Worm (Caenorhabditis elegans) whole organism, late embryonic: Measurements from ENCODE around the gene C55B6.7.
A peak's percentile ranks its signal among the peaks of the same experiment; 100 is the strongest.

ENCODE experiments used
- C08G9.2 ChIP-seq: sonication (generic microtip); optimal IDR thresholded peaks from 2 replicates; lab custom pipeline; 2016; ENCODE audit warnings: mild to moderate bottlenecking, missing genetic modification characterization, moderate library complexity, missing compliant biosample characterization
- F13H6.1 ChIP-seq: sonication (generic microtip); optimal IDR thresholded peaks from 2 replicates; lab custom pipeline; 2016; ENCODE audit warnings: missing genetic modification characterization, missing compliant biosample characterization
- K02D7.2 ChIP-seq: sonication (generic microtip); optimal IDR thresholded peaks from 2 replicates; lab custom pipeline; 2017; ENCODE audit warnings: mild to moderate bottlenecking, missing genetic modification characterization, missing compliant biosample characterization
- K09A11.1 ChIP-seq: sonication (generic microtip); optimal IDR thresholded peaks from 2 replicates; lab custom pipeline; 2017; ENCODE audit warnings: antibody characterized with exemption, mild to moderate bottlenecking, missing genetic modification characterization, missing compliant biosample characterization; ENCODE audit not compliant: insufficient read depth
- T23F11.4 ChIP-seq: fragments of 200-800 bp; sonication (Bioruptor generic); optimal IDR thresholded peaks from 2 replicates; lab custom pipeline; 2018; ENCODE audit warnings: mild to moderate bottlenecking, missing genetic modification characterization, missing compliant biosample characterization
- Y22D7AL.16 ChIP-seq: sonication (generic microtip); optimal IDR thresholded peaks from 2 replicates; lab custom pipeline; 2016; ENCODE audit warnings: missing genetic modification characterization, missing compliant biosample characterization
- ahr-1 ChIP-seq: sonication (generic microtip); optimal IDR thresholded peaks from 2 replicates; lab custom pipeline; 2016; ENCODE audit warnings: missing genetic modification characterization, missing compliant biosample characterization
- ama-1 ChIP-seq: fragments of 150-350 bp; optimal IDR thresholded peaks from 2 replicates; lab custom pipeline; 2014
- ceh-14 ChIP-seq: sonication (generic microtip); optimal IDR thresholded peaks from 2 replicates; lab custom pipeline; 2016; ENCODE audit warnings: missing genotype, missing genetic modification characterization, missing compliant biosample characterization
- ceh-18 ChIP-seq: sonication (generic microtip); optimal IDR thresholded peaks from 2 replicates; lab custom pipeline; 2016; ENCODE audit warnings: missing genetic modification characterization, missing compliant biosample characterization
- ceh-22 ChIP-seq: sonication (generic microtip); optimal IDR thresholded peaks from 2 replicates; lab custom pipeline; 2017; ENCODE audit warnings: missing biosample characterization, missing genetic modification characterization
- ceh-30 ChIP-seq: fragments of 150-350 bp; optimal IDR thresholded peaks from 2 replicates; lab custom pipeline; 2014; ENCODE audit warnings: missing biosample characterization, missing genetic modification characterization
- ceh-31 ChIP-seq: sonication (generic microtip); optimal IDR thresholded peaks from 2 replicates; lab custom pipeline; 2016; ENCODE audit warnings: missing genetic modification characterization, missing compliant biosample characterization
- ceh-48 ChIP-seq: sonication (generic microtip); optimal IDR thresholded peaks from 2 replicates; lab custom pipeline; 2016; ENCODE audit warnings: missing genetic modification characterization, inconsistent platforms, missing compliant biosample characterization
- ceh-9 ChIP-seq: sonication (generic microtip); optimal IDR thresholded peaks from 2 replicates; lab custom pipeline; 2016; ENCODE audit warnings: mild to moderate bottlenecking, missing genetic modification characterization, inconsistent platforms, missing compliant biosample characterization
- che-1 ChIP-seq: sonication (generic microtip); optimal IDR thresholded peaks from 2 replicates; lab custom pipeline; 2016; ENCODE audit warnings: mild to moderate bottlenecking, missing genetic modification characterization, missing compliant biosample characterization
- dmd-4 ChIP-seq: sonication (generic microtip); optimal IDR thresholded peaks from 2 replicates; lab custom pipeline; 2016; ENCODE audit warnings: borderline replicate concordance, missing genetic modification characterization, missing compliant biosample characterization
- dve-1 ChIP-seq: sonication (generic microtip); optimal IDR thresholded peaks from 2 replicates; lab custom pipeline; 2017; ENCODE audit warnings: antibody characterized with exemption, mild to moderate bottlenecking, missing genetic modification characterization, missing compliant biosample characterization
- fax-1 ChIP-seq: sonication (generic microtip); optimal IDR thresholded peaks from 2 replicates; lab custom pipeline; 2016; ENCODE audit warnings: missing genotype, missing genetic modification characterization, missing compliant biosample characterization
- fkh-10 ChIP-seq: fragments of 150-350 bp; optimal IDR thresholded peaks from 2 replicates; lab custom pipeline; 2014; ENCODE audit warnings: missing biosample characterization, missing genetic modification reagents, missing genetic modification characterization
- fkh-6 ChIP-seq: sonication (generic microtip); optimal IDR thresholded peaks from 2 replicates; lab custom pipeline; 2016; ENCODE audit warnings: missing genetic modification characterization, missing compliant biosample characterization
- hlh-6 ChIP-seq: sonication (generic microtip); optimal IDR thresholded peaks from 2 replicates; lab custom pipeline; 2016; ENCODE audit warnings: missing genotype, missing genetic modification characterization, missing compliant biosample characterization
- lim-6 ChIP-seq: sonication (generic microtip); optimal IDR thresholded peaks from 2 replicates; lab custom pipeline; 2016; ENCODE audit warnings: missing genetic modification characterization, missing compliant biosample characterization
- lin-11 ChIP-seq: fragments of 200-800 bp; sonication (Bioruptor generic); optimal IDR thresholded peaks from 2 replicates; lab custom pipeline; 2018; ENCODE audit warnings: mild to moderate bottlenecking, missing genetic modification characterization, missing compliant biosample characterization
- mec-3 ChIP-seq: sonication (generic microtip); optimal IDR thresholded peaks from 2 replicates; lab custom pipeline; 2016; ENCODE audit warnings: borderline replicate concordance, missing genetic modification characterization, missing compliant biosample characterization
- nfya-1 ChIP-seq: sonication (generic microtip); optimal IDR thresholded peaks from 2 replicates; lab custom pipeline; 2017; ENCODE audit warnings: missing genetic modification characterization, mild to moderate bottlenecking, missing compliant biosample characterization, antibody characterized with exemption, moderate library complexity
- nhr-232 ChIP-seq: sonication (generic microtip); optimal IDR thresholded peaks from 2 replicates; lab custom pipeline; 2016; ENCODE audit warnings: missing genetic modification characterization, missing compliant biosample characterization
- npax-4 ChIP-seq: sonication (generic microtip); optimal IDR thresholded peaks from 2 replicates; lab custom pipeline; 2016; ENCODE audit warnings: missing genetic modification characterization, missing compliant biosample characterization
- odd-2 ChIP-seq: sonication (generic microtip); optimal IDR thresholded peaks from 2 replicates; lab custom pipeline; 2017; ENCODE audit warnings: antibody characterized with exemption, mild to moderate bottlenecking, missing genetic modification characterization, missing compliant biosample characterization
- pat-9 ChIP-seq: fragments of 200-800 bp; sonication (Bioruptor generic); optimal IDR thresholded peaks from 2 replicates; lab custom pipeline; 2018; ENCODE audit warnings: mild to moderate bottlenecking, missing genetic modification characterization, moderate library complexity, missing compliant biosample characterization
- ref-2 ChIP-seq: sonication (generic microtip); optimal IDR thresholded peaks from 2 replicates; lab custom pipeline; 2016; ENCODE audit warnings: missing genetic modification characterization, missing compliant biosample characterization
- sox-4 ChIP-seq: sonication (generic microtip); optimal IDR thresholded peaks from 2 replicates; lab custom pipeline; 2017; ENCODE audit warnings: mild to moderate bottlenecking, missing genetic modification characterization, inconsistent platforms, missing compliant biosample characterization
- syd-9 ChIP-seq: sonication (generic microtip); optimal IDR thresholded peaks from 2 replicates; lab custom pipeline; 2016; ENCODE audit warnings: mild to moderate bottlenecking, missing genetic modification characterization, moderate library complexity, missing compliant biosample characterization
- tbx-2 ChIP-seq: sonication (generic microtip); optimal IDR thresholded peaks from 2 replicates; lab custom pipeline; 2016; ENCODE audit warnings: missing genetic modification characterization, missing compliant biosample characterization
- unc-3 ChIP-seq, 2 experiments: fragments of 200-800 bp in 1 of 2; sonication (Bioruptor generic) in 1 of 2; sonication (generic microtip) in 1 of 2; conservative IDR thresholded peaks in 1 of 2; optimal IDR thresholded peaks in 1 of 2; 2 replicates each; pipeline versions ENCODE4 v1.3.6 to Lab custom; 2016 to 2022; ENCODE audit warnings: missing compliant biosample characterization in 2 of 2, missing genetic modification characterization in 2 of 2, missing genetic modification reagents in 1 of 2
- unc-42 ChIP-seq: sonication (generic microtip); optimal IDR thresholded peaks from 2 replicates; lab custom pipeline; 2016; ENCODE audit warnings: missing genotype, missing genetic modification characterization, missing compliant biosample characterization
- unc-55 ChIP-seq: sonication (generic microtip); optimal IDR thresholded peaks from 2 replicates; lab custom pipeline; 2017; ENCODE audit warnings: missing biosample characterization, missing genetic modification reagents, missing genetic modification characterization
- unc-86 ChIP-seq: sonication (generic microtip); optimal IDR thresholded peaks from 2 replicates; lab custom pipeline; 2016; ENCODE audit warnings: missing genetic modification characterization, missing compliant biosample characterization

C55B6.7 gene

ce11 chrX:7158736-7159135 lies 33.0 kb downstream of the C55B6.7 start, which contains the start of gene pgp-10:
Gene pgp-10 (plus strand): TSS chrX:7159036.
- TF ChIP-seq npax-4 (tag; lab: Kevin White, UChicago) (no peak), ref-2 (tag; lab: Kevin White, UChicago) (no peak), Y22D7AL.16 (tag; lab: Kevin White, UChicago) (no peak), nfya-1 (tag; lab: Kevin White, UChicago) (no peak), hlh-6 (tag; lab: Kevin White, UChicago) (no peak), K09A11.1 (tag; lab: Kevin White, UChicago) (no peak), ceh-48 (no peak), K02D7.2 (tag; lab: Kevin White, UChicago) (no peak), fax-1 (tag; lab: Kevin White, UChicago) (no peak)

ce11 chrX:7157483-7157882 lies 34.3 kb downstream of the C55B6.7 start:
- TF ChIP-seq F13H6.1 (no peak), nhr-232 (tag; lab: Kevin White, UChicago) (no peak), unc-42 (tag; lab: Kevin White, UChicago) (no peak), ceh-9 (tag; lab: Kevin White, UChicago) (no peak), dve-1 (tag; lab: Kevin White, UChicago) (no peak), lin-11 (no peak), hlh-6 (tag; lab: Kevin White, UChicago) (no peak), nfya-1 (tag; lab: Kevin White, UChicago) (no peak), K02D7.2 (tag; lab: Kevin White, UChicago) (no peak), ceh-14 (tag; lab: Kevin White, UChicago) (no peak), fkh-6 (tag; lab: Kevin White, UChicago) (no peak), ama-1 (lab: Kevin White, UChicago) (no peak)
- TF ChIP-seq, all 69 proteins: peak for 0

- TF ChIP-seq che-1 (no peak), F13H6.1 (no peak), lim-6 (tag; lab: Kevin White, UChicago) (no peak), unc-42 (tag; lab: Kevin White, UChicago) (no peak), T23F11.4 (GFP tag; lab: Kevin White, UChicago) (no peak), dve-1 (tag; lab: Kevin White, UChicago) (no peak)
- TF ChIP-seq, all 69 proteins: peak for 0
Observed at ce11 chrX:7155879-7156278, 35.9 kb downstream of the C55B6.7 start, which contains the start of gene C54D1.7. Gene C54D1.7 (minus strand): TSS chrX:7156035.

ce11 chrX:7153460-7153859 lies 38.3 kb downstream of the C55B6.7 start:
- TF ChIP-seq dmd-4 (tag; lab: Kevin White, UChicago) (no peak), lim-6 (tag; lab: Kevin White, UChicago) (no peak), ceh-30 (tag; lab: Kevin White, UChicago) (no peak), unc-86 (tag; lab: Kevin White, UChicago) (no peak), C08G9.2 (no peak), syd-9 (tag; lab: Kevin White, UChicago) (no peak), ceh-22 (no peak), mec-3 (tag; lab: Kevin White, UChicago) (no peak), unc-3 (GFP tag; conservative IDR thresholded peaks at IDR 0.05; lab: Robert Waterston, UW) (no peak), unc-3 (tag; optimal IDR thresholded peaks at IDR 0.05; lab: Kevin White, UChicago) (no peak), odd-2 (no peak), sox-4 (tag; lab: Kevin White, UChicago) (peak; percentile 13), ceh-31 (tag; lab: Kevin White, UChicago) (no peak), fkh-10 (no peak), ceh-18 (tag; lab: Kevin White, UChicago) (no peak), ahr-1 (tag; lab: Kevin White, UChicago) (no peak), tbx-2 (tag; lab: Kevin White, UChicago) (peak; percentile 44), pat-9 (peak; percentile 15), unc-55 (GFP tag; lab: Kevin White, UChicago) (peak; percentile 21), ref-2 (tag; lab: Kevin White, UChicago) (no peak)
